Fruit fly (Drosophila melanogaster) whole organism, embryonic: ENCODE results near the gene Lip2.

Source experiments
- Antp ChIP-seq: fragments of 200-800 bp; sonication (Bioruptor generic); optimal IDR thresholded peaks from 3 replicates; lab custom pipeline; 2016; ENCODE audit warnings: missing biosample characterization, missing genetic modification characterization
- Atf6 ChIP-seq: fragments of 200-800 bp; sonication (Bioruptor generic); IDR thresholded peaks from 2 replicates; pipeline ENCODE4 v1.3.6; 2022; ENCODE audit warnings: missing biosample characterization, missing genetic modification characterization
- CG10209 ChIP-seq: fragments of 200-800 bp; sonication (Bioruptor generic); optimal IDR thresholded peaks from 3 replicates; lab custom pipeline; 2017; ENCODE audit warnings: missing biosample characterization, mild to moderate bottlenecking, missing genetic modification characterization, missing genetic modification reagents
- CG11504 ChIP-seq: fragments of 200-800 bp; sonication (Bioruptor generic); optimal IDR thresholded peaks from 3 replicates; lab custom pipeline; 2019; ENCODE audit warnings: missing biosample characterization, mild to moderate bottlenecking, missing genetic modification characterization, moderate library complexity
- CG12299 ChIP-seq: fragments of 200-800 bp; sonication (Bioruptor generic); optimal IDR thresholded peaks from 2 replicates; lab custom pipeline; 2018; ENCODE audit warnings: missing biosample characterization, mild to moderate bottlenecking, missing genetic modification characterization
- CG1233 ChIP-seq: fragments of 200-800 bp; sonication (Bioruptor generic); optimal IDR thresholded peaks from 4 replicates; lab custom pipeline; 2018; ENCODE audit warnings: missing biosample characterization, mild to moderate bottlenecking, missing genetic modification characterization
- CG13287 ChIP-seq: fragments of 200-800 bp; sonication (Bioruptor generic); IDR thresholded peaks from 2 replicates; pipeline ENCODE4 v1.3.6; 2022; ENCODE audit warnings: missing biosample characterization, missing genetic modification characterization; ENCODE audit not compliant: partially characterized antibody
- CG13424 ChIP-seq: fragments of 200-800 bp; sonication (Bioruptor generic); optimal IDR thresholded peaks from 2 replicates; lab custom pipeline; 2019; ENCODE audit warnings: missing biosample characterization, mild to moderate bottlenecking, missing genetic modification characterization, moderate library complexity
- CG13775 ChIP-seq: fragments of 200-800 bp; sonication (Bioruptor generic); optimal IDR thresholded peaks from 3 replicates; lab custom pipeline; 2017; ENCODE audit warnings: missing biosample characterization, mild to moderate bottlenecking, missing genetic modification characterization
- CG13894 ChIP-seq: fragments of 200-800 bp; sonication (Bioruptor generic); optimal IDR thresholded peaks from 3 replicates; lab custom pipeline; 2018; ENCODE audit warnings: missing biosample characterization, mild to moderate bottlenecking, missing genetic modification characterization, moderate library complexity
- CG1529 ChIP-seq: fragments of 200-800 bp; sonication (Bioruptor generic); optimal IDR thresholded peaks from 3 replicates; lab custom pipeline; 2018; ENCODE audit warnings: missing biosample characterization, missing genetic modification characterization
- CG15479 ChIP-seq: fragments of 200-800 bp; sonication (Bioruptor generic); optimal IDR thresholded peaks from 3 replicates; lab custom pipeline; 2019; ENCODE audit warnings: missing biosample characterization, mild to moderate bottlenecking, missing genetic modification characterization, moderate library complexity
- CG15514 ChIP-seq: fragments of 200-800 bp; sonication (Bioruptor generic); optimal IDR thresholded peaks from 3 replicates; lab custom pipeline; 2017; ENCODE audit warnings: missing biosample characterization, missing genetic modification characterization, mild to moderate bottlenecking, moderate library complexity, missing genetic modification reagents
- CG1603 ChIP-seq: fragments of 200-800 bp; sonication (Bioruptor generic); optimal IDR thresholded peaks from 2 replicates; lab custom pipeline; 2019; ENCODE audit warnings: missing biosample characterization, mild to moderate bottlenecking, missing genetic modification characterization, moderate library complexity
- CG18011 ChIP-seq: fragments of 200-800 bp; sonication (Bioruptor generic); optimal IDR thresholded peaks from 2 replicates; lab custom pipeline; 2017; ENCODE audit warnings: missing biosample characterization, missing genetic modification characterization, mild to moderate bottlenecking, moderate library complexity, missing genotype
- CG2202 ChIP-seq: fragments of 200-800 bp; sonication (Bioruptor generic); optimal IDR thresholded peaks from 2 replicates; lab custom pipeline; 2018; ENCODE audit warnings: missing biosample characterization, mild to moderate bottlenecking, missing genetic modification characterization
- CG32767 ChIP-seq: fragments of 200-800 bp; sonication (Bioruptor generic); IDR thresholded peaks from 2 replicates; pipeline ENCODE4 v1.3.6; 2022; ENCODE audit warnings: missing biosample characterization, missing genetic modification characterization
- CG3995 ChIP-seq: fragments of 200-800 bp; sonication (Bioruptor generic); optimal IDR thresholded peaks from 3 replicates; lab custom pipeline; 2016; ENCODE audit warnings: missing biosample characterization, missing genetic modification characterization
- CG7963 ChIP-seq: fragments of 200-800 bp; sonication (Bioruptor generic); IDR thresholded peaks from 3 replicates; pipeline ENCODE4 v1.3.6; 2022; ENCODE audit warnings: missing biosample characterization, missing genetic modification characterization; ENCODE audit not compliant: partially characterized antibody
- CG8359 ChIP-seq: fragments of 200-800 bp; sonication (Bioruptor generic); optimal IDR thresholded peaks from 2 replicates; lab custom pipeline; 2017; ENCODE audit warnings: missing biosample characterization, mild to moderate bottlenecking, missing genetic modification characterization, borderline replicate concordance
- CG8478 ChIP-seq: fragments of >200 bp; optimal IDR thresholded peaks from 2 replicates; lab custom pipeline; 2018
- CG9609 ChIP-seq: fragments of 200-800 bp; sonication (Bioruptor generic); optimal IDR thresholded peaks from 3 replicates; lab custom pipeline; 2016; ENCODE audit warnings: missing biosample characterization, missing genetic modification characterization
- Drgx ChIP-seq: fragments of 200-800 bp; sonication (Bioruptor generic); IDR thresholded peaks from 2 replicates; pipeline ENCODE4 v1.3.6; 2022; ENCODE audit warnings: missing biosample characterization, missing genetic modification characterization
- E2f2 ChIP-seq: fragments of 200-800 bp; sonication (Bioruptor generic); IDR thresholded peaks from 2 replicates; pipeline ENCODE4 v1.3.6; 2022; ENCODE audit warnings: missing biosample characterization, missing genetic modification characterization
- Fer3 ChIP-seq: fragments of 200-800 bp; sonication (Bioruptor generic); optimal IDR thresholded peaks from 2 replicates; lab custom pipeline; 2018; ENCODE audit warnings: missing biosample characterization, mild to moderate bottlenecking, missing genetic modification characterization, moderate library complexity
- H2.0 ChIP-seq: fragments of 200-800 bp; sonication (Bioruptor generic); IDR thresholded peaks from 2 replicates; pipeline ENCODE4 v1.3.6; 2022; ENCODE audit warnings: missing biosample characterization, missing genetic modification characterization
- Hr78 ChIP-seq, 2 experiments: fragments of 200-800 bp in 1 of 2; fragments of >200 bp in 1 of 2; sonication (Bioruptor generic) in 1 of 2; optimal IDR thresholded peaks; 2 replicates each; lab custom pipeline; 2017 to 2019; ENCODE audit warnings: missing biosample characterization in 2 of 2, missing genetic modification characterization in 2 of 2, mild to moderate bottlenecking in 1 of 2, moderate library complexity in 1 of 2
- Lim3 ChIP-seq: fragments of 200-800 bp; sonication (Bioruptor generic); IDR thresholded peaks from 2 replicates; pipeline ENCODE4 v1.3.6; 2022; ENCODE audit warnings: missing biosample characterization, missing genetic modification characterization
- MBD-R2 ChIP-seq: fragments of 200-800 bp; sonication (Bioruptor generic); IDR thresholded peaks from 2 replicates; pipeline ENCODE4 v1.3.6; 2022; ENCODE audit warnings: missing biosample characterization, missing genetic modification characterization
- MTF-1 ChIP-seq: fragments of 200-800 bp; sonication (Bioruptor generic); optimal IDR thresholded peaks from 2 replicates; lab custom pipeline; 2018; ENCODE audit warnings: missing biosample characterization, mild to moderate bottlenecking, missing genetic modification characterization, borderline replicate concordance
- Ptx1 ChIP-seq: fragments of 200-800 bp; sonication (Bioruptor generic); IDR thresholded peaks from 2 replicates; pipeline ENCODE4 v1.3.6; 2022; ENCODE audit warnings: missing biosample characterization, missing genetic modification characterization
- Sry-β ChIP-seq: fragments of 200-800 bp; sonication (Bioruptor generic); optimal IDR thresholded peaks from 2 replicates; lab custom pipeline; 2018; ENCODE audit warnings: missing biosample characterization, mild to moderate bottlenecking, missing genetic modification characterization, moderate library complexity
- br ChIP-seq: fragments of >200 bp; optimal IDR thresholded peaks from 2 replicates; lab custom pipeline; 2017
- cato ChIP-seq: fragments of 200-800 bp; sonication (Bioruptor generic); optimal IDR thresholded peaks from 2 replicates; lab custom pipeline; 2016; ENCODE audit warnings: missing biosample characterization, missing genetic modification characterization, borderline replicate concordance
- dati ChIP-seq: fragments of 200-800 bp; sonication (Bioruptor generic); IDR thresholded peaks from 2 replicates; pipeline ENCODE4 v1.3.6; 2022; ENCODE audit warnings: missing biosample characterization, missing genetic modification characterization
- dmrt11E ChIP-seq: fragments of 200-800 bp; sonication (Bioruptor generic); optimal IDR thresholded peaks from 3 replicates; lab custom pipeline; 2018; ENCODE audit warnings: missing biosample characterization, mild to moderate bottlenecking, missing genetic modification characterization, moderate library complexity
- ems ChIP-seq: fragments of 200-800 bp; sonication (Bioruptor generic); optimal IDR thresholded peaks from 3 replicates; lab custom pipeline; 2016; ENCODE audit warnings: missing biosample characterization, missing genetic modification characterization
- eyg ChIP-seq: fragments of 200-800 bp; sonication (Bioruptor generic); optimal IDR thresholded peaks from 3 replicates; lab custom pipeline; 2016; ENCODE audit warnings: missing biosample characterization, missing genetic modification characterization
- fd64A ChIP-seq: fragments of 200-800 bp; sonication (Bioruptor generic); optimal IDR thresholded peaks from 3 replicates; lab custom pipeline; 2018; ENCODE audit warnings: missing biosample characterization, mild to moderate bottlenecking, missing genetic modification characterization
- gt ChIP-seq: fragments of 200-800 bp; sonication (Bioruptor generic); IDR thresholded peaks from 2 replicates; pipeline ENCODE4 v1.3.6; 2022; ENCODE audit warnings: missing biosample characterization, missing genetic modification characterization
- hkb ChIP-seq, 2 experiments: fragments of 200-800 bp in 1 of 2; fragments of >200 bp in 1 of 2; sonication (Bioruptor generic) in 1 of 2; IDR thresholded peaks in 1 of 2; optimal IDR thresholded peaks in 1 of 2; 2 replicates each; pipeline versions ENCODE4 v1.3.6 to Lab custom; 2017 to 2022; ENCODE audit warnings: missing biosample characterization in 1 of 2, missing genetic modification characterization in 1 of 2
- jigr1 ChIP-seq: fragments of 200-800 bp; sonication (Bioruptor generic); IDR thresholded peaks from 3 replicates; pipeline ENCODE4 v1.3.6; 2022; ENCODE audit warnings: missing biosample characterization, missing genetic modification characterization
- lilli ChIP-seq: fragments of 200-800 bp; sonication (Bioruptor generic); optimal IDR thresholded peaks from 3 replicates; lab custom pipeline; 2016; ENCODE audit warnings: missing biosample characterization, missing genetic modification characterization
- oc ChIP-seq: fragments of 200-800 bp; sonication (Bioruptor generic); optimal IDR thresholded peaks from 2 replicates; lab custom pipeline; 2018; ENCODE audit warnings: missing biosample characterization, mild to moderate bottlenecking, missing genetic modification characterization, moderate library complexity
- pros ChIP-seq: fragments of 200-800 bp; sonication (Bioruptor generic); optimal IDR thresholded peaks from 3 replicates; lab custom pipeline; 2019; ENCODE audit warnings: missing biosample characterization, mild to moderate bottlenecking, missing genetic modification characterization, moderate library complexity
- ssp ChIP-seq: fragments of 200-800 bp; sonication (Bioruptor generic); IDR thresholded peaks from 2 replicates; pipeline ENCODE4 v1.3.6; 2022; ENCODE audit warnings: missing biosample characterization, missing genetic modification characterization
- tgo ChIP-seq: fragments of 200-800 bp; sonication (Bioruptor generic); IDR thresholded peaks from 3 replicates; pipeline ENCODE4 v1.3.6; 2022; ENCODE audit warnings: missing biosample characterization, missing genetic modification characterization
- tio ChIP-seq: fragments of 200-800 bp; sonication (Bioruptor generic); optimal IDR thresholded peaks from 2 replicates; lab custom pipeline; 2017; ENCODE audit warnings: missing biosample characterization, missing genetic modification characterization, inconsistent platforms

The Lip2 gene

dm6 chr2L:10751879-10752620 is 42.8 kb upstream of the Lip2 start (continued):
- TF ChIP-seq CG15479 (GFP tag; lab: Kevin White, UChicago) (peak; percentile 37), CG9609 (GFP tag; lab: Kevin White, UChicago) (peak; percentile 80), lilli (GFP tag; lab: Kevin White, UChicago) (no peak), CG1233 (GFP tag; lab: Kevin White, UChicago) (peak; percentile 94), br (no peak), tgo (GFP tag; lab: Robert Waterston, UW) (peak; percentile 58; the same call in 2 of the 3 replicates), Hr78 (GFP tag; optimal IDR thresholded peaks at IDR 0.05; lab: Kevin White, UChicago) (peak in 1 of 2 experiments; percentile 25), Fer3 (tag; lab: Kevin White, UChicago) (peak; percentile 80), CG13894 (tag; lab: Kevin White, UChicago) (peak; percentile 89), CG12299 (tag; lab: Kevin White, UChicago) (peak; percentile 87), E2f2 (GFP tag; lab: Robert Waterston, UW) (peak; percentile 62; the same call in 1 of the 2 replicates), CG8359 (peak; percentile 90), CG13775 (GFP tag; lab: Kevin White, UChicago) (peak; percentile 74), pros (GFP tag; lab: Kevin White, UChicago) (peak; percentile 39), CG3995 (GFP tag; lab: Kevin White, UChicago) (peak; percentile 16), jigr1 (GFP tag; lab: Robert Waterston, UW) (no peak), CG10209 (GFP tag; lab: Kevin White, UChicago) (peak; percentile 95), H2.0 (GFP tag; lab: Robert Waterston, UW) (peak; percentile 60), tio (GFP tag; lab: Kevin White, UChicago) (peak; percentile 79), ssp (GFP tag; lab: Robert Waterston, UW) (peak; percentile 59; the same call in 1 of the 2 replicates), CG8478 (no peak), CG32767 (peak; percentile 72), dmrt11E (tag; lab: Kevin White, UChicago) (peak; percentile 98), gt (GFP tag; lab: Robert Waterston, UW) (peak; percentile 41; the same call in 1 of the 2 replicates), oc (tag; lab: Kevin White, UChicago) (peak; percentile 85), CG1529 (GFP tag; lab: Kevin White, UChicago) (peak; percentile 93), CG15514 (GFP tag; lab: Kevin White, UChicago) (peak; percentile 77), Drgx (GFP tag; lab: Robert Waterston, UW) (peak; percentile 48), Ptx1 (0 out of 2 replicates have a peak, but pooled peaks have one; percentile 51), cato (GFP tag; lab: Kevin White, UChicago) (peak; percentile 83), CG11504 (tag; lab: Kevin White, UChicago) (peak; percentile 78), CG18011 (GFP tag; lab: Kevin White, UChicago) (peak; percentile 35), CG2202 (peak; percentile 97), ems (GFP tag; lab: Kevin White, UChicago) (peak; percentile 34), CG13287 (no peak), Lim3 (GFP tag; lab: Robert Waterston, UW) (no peak), CG13424 (tag; lab: Kevin White, UChicago) (peak; percentile 82), eyg (GFP tag; lab: Kevin White, UChicago) (peak; percentile 78), dati (GFP tag; lab: Robert Waterston, UW) (peak; percentile 84), Atf6 (GFP tag; lab: Robert Waterston, UW) (0 out of 2 replicates have a peak, but pooled peaks have one; percentile 37), MTF-1 (GFP tag; lab: Kevin White, UChicago) (peak; percentile 92), CG1603 (peak; percentile 97), hkb (optimal IDR thresholded peaks at IDR 0.05; lab: Kevin White, UChicago) (no peak), hkb (GFP tag; IDR thresholded peaks at IDR 0.05; lab: Robert Waterston, UW) (peak; percentile 71), CG7963 (GFP tag; lab: Robert Waterston, UW) (no peak), fd64A (GFP tag; lab: Kevin White, UChicago) (peak; percentile 98), Sry-β (peak; percentile 72), MBD-R2 (peak; percentile 23; the same call in 1 of the 2 replicates), Antp (GFP tag; lab: Kevin White, UChicago) (peak; percentile 74)
